Fruit fly (Drosophila melanogaster): Measurements from ENCODE around the gene CG1116.
A peak's percentile ranks its signal among the peaks of the same experiment; 100 is the strongest.

CG1116 gene

dm6 chr3R:5208115-5208365 is 11.4 kb upstream of the CG1116 start (continued):
- TF ChIP-seq oc (tag; optimal IDR thresholded peaks at IDR 0.05) (no peak), salm (tag; optimal IDR thresholded peaks at IDR 0.05) (no peak)

dm6 chr3R:5209481-5209880 is 10.0 kb upstream of the CG1116 start:
- TF ChIP-seq CG17829 (tag; optimal IDR thresholded peaks at IDR 0.05) (peak; percentile 44), ranshi (GFP tag; IDR thresholded peaks at IDR 0.05) (peak; percentile 52; the same call in 1 of the 2 replicates), CG7372 (GFP tag; IDR thresholded peaks at IDR 0.05) (0 out of 2 replicates have a peak, but pooled peaks have one; percentile 9), Drgx (GFP tag; IDR thresholded peaks at IDR 0.05) (peak; percentile 91), hth (optimal IDR thresholded peaks at IDR 0.05) (no peak), ro (GFP tag; IDR thresholded peaks at IDR 0.05) (no peak), CG1602 (GFP tag; optimal IDR thresholded peaks at IDR 0.05) (no peak), CG3407 (GFP tag; optimal IDR thresholded peaks at IDR 0.05) (peak; percentile 8), tin (GFP tag; optimal IDR thresholded peaks at IDR 0.05) (peak; percentile 42), Ets65A (GFP tag) (peak; percentile 91), Adf1 (GFP tag; IDR thresholded peaks at IDR 0.05) (no peak), CG3726 (GFP tag; IDR thresholded peaks at IDR 0.05) (0 out of 3 replicates have a peak, but pooled peaks have one; percentile 21), abd-A (tag; optimal IDR thresholded peaks at IDR 0.05) (no peak), lmd (GFP tag; IDR thresholded peaks at IDR 0.05) (peak; percentile 43; the same call in 1 of the 2 replicates), TFAM (GFP tag; optimal IDR thresholded peaks at IDR 0.05) (no peak), CG4328 (GFP tag; optimal IDR thresholded peaks at IDR 0.05) (no peak), NfI (GFP tag; optimal IDR thresholded peaks at IDR 0.05) (peak; percentile 29), Hsf (GFP tag; optimal IDR thresholded peaks at IDR 0.05) (peak; percentile 12), Awh (GFP tag; IDR thresholded peaks at IDR 0.05) (peak; percentile 66), jumu (GFP tag; optimal IDR thresholded peaks at IDR 0.05) (peak; percentile 29), CG2889 (GFP tag; IDR thresholded peaks at IDR 0.05) (no peak), Meics (GFP tag; optimal IDR thresholded peaks at IDR 0.05) (no peak), CG18599 (GFP tag; optimal IDR thresholded peaks at IDR 0.05) (no peak), Gsc (GFP tag; IDR thresholded peaks at IDR 0.05) (no peak), Dek (tag; optimal IDR thresholded peaks at IDR 0.05) (no peak), gsb (GFP tag; IDR thresholded peaks at IDR 0.05) (no peak), Usf (GFP tag; optimal IDR thresholded peaks at IDR 0.05) (no peak), CG10979 (tag; optimal IDR thresholded peaks at IDR 0.05) (peak; percentile 63), Med (GFP tag) (peak; percentile 86), cg (GFP tag; optimal IDR thresholded peaks at IDR 0.05) (no peak), CG7839 (tag; optimal IDR thresholded peaks at IDR 0.05) (peak; percentile 58), CG11695 (GFP tag; IDR thresholded peaks at IDR 0.05) (peak; percentile 71; the same call in 1 of the 3 replicates), z (GFP tag; IDR thresholded peaks at IDR 0.05) (no peak), CG3065 (GFP tag; optimal IDR thresholded peaks at IDR 0.05) (no peak), CG12155 (GFP tag; optimal IDR thresholded peaks at IDR 0.05) (no peak), fd96Cb (tag; optimal IDR thresholded peaks at IDR 0.05) (peak; percentile 66), cas (GFP tag; IDR thresholded peaks at IDR 0.05) (no peak), CG31441 (GFP tag; IDR thresholded peaks at IDR 0.05) (peak; percentile 60), nmo (GFP tag; optimal IDR thresholded peaks at IDR 0.05) (peak; percentile 40), Lhr (GFP tag; optimal IDR thresholded peaks at IDR 0.05) (peak; percentile 3), croc (GFP tag; conservative IDR thresholded peaks at IDR 0.05) (peak; percentile 31; the same call in 1 of the 3 replicates), sc (optimal IDR thresholded peaks at IDR 0.05) (no peak), sc (GFP tag; optimal IDR thresholded peaks at IDR 0.05) (peak; percentile 38), trem (tag; optimal IDR thresholded peaks at IDR 0.05) (peak; percentile 13), wor (GFP tag; IDR thresholded peaks at IDR 0.05) (peak; percentile 47; the same call in 1 of the 2 replicates), gsb-n (tag; optimal IDR thresholded peaks at IDR 0.05) (peak; percentile 44), cwo (GFP tag; optimal IDR thresholded peaks at IDR 0.05) (no peak), Antp (GFP tag; optimal IDR thresholded peaks at IDR 0.05) (peak; percentile 36), CG12219 (GFP tag; optimal IDR thresholded peaks at IDR 0.05) (peak; percentile 11)
